Worm (Caenorhabditis elegans): ENCODE results near the gene C16C8.7.

The C16C8.7 gene

ce11 chrII:3447906-3448305, 12.0 kb downstream of the C16C8.7 start, which contains the start of gene C16C8.21:
Gene C16C8.21, plus strand, starts transcription at chrII:3448206.
- TF ChIP-seq pha-4 (tag; optimal IDR thresholded peaks at IDR 0.05) (no peak), nfya-1 (tag; optimal IDR thresholded peaks at IDR 0.05; ENCODE audit: insufficient read depth) (no peak), ceh-28 (tag; optimal IDR thresholded peaks at IDR 0.05) (no peak), ztf-4 (tag; optimal IDR thresholded peaks at IDR 0.05) (no peak), lsy-12 (tag; optimal IDR thresholded peaks at IDR 0.05) (no peak), aly-2 (tag; optimal IDR thresholded peaks at IDR 0.05) (no peak), nhr-77 (tag; optimal IDR thresholded peaks at IDR 0.05) (no peak)

ce11 chrII:3446647-3447046, 13.3 kb downstream of the C16C8.7 start, which contains the start of the genes C16C8.20 and gldi-6:
Gene C16C8.20, plus strand, starts transcription at chrII:3446947.
Gene gldi-6, plus strand, starts transcription at chrII:3446947.
- TF ChIP-seq nfya-1 (tag; optimal IDR thresholded peaks at IDR 0.05; ENCODE audit: insufficient read depth) (no peak), nhr-237 (tag; optimal IDR thresholded peaks at IDR 0.05) (no peak), mdl-1 (tag; optimal IDR thresholded peaks at IDR 0.05) (no peak), nhr-67 (tag; optimal IDR thresholded peaks at IDR 0.05) (no peak), elt-1 (tag; optimal IDR thresholded peaks at IDR 0.05) (no peak), nhr-25 (tag; optimal IDR thresholded peaks at IDR 0.05) (no peak), ceh-82 (tag; optimal IDR thresholded peaks at IDR 0.05) (no peak), snpc-4 (tag; optimal IDR thresholded peaks at IDR 0.05) (no peak), fkh-2 (tag; optimal IDR thresholded peaks at IDR 0.05) (no peak), lin-39 (tag; optimal IDR thresholded peaks at IDR 0.05) (no peak), elt-2 (tag; optimal IDR thresholded peaks at IDR 0.05) (no peak)

ce11 chrII:3445285-3445806, 14.6 kb downstream of the C16C8.7 start, which contains the start of the genes C16C8.5 and C16C8.16:
Gene C16C8.5, minus strand, starts transcription at chrII:3445385.
Gene C16C8.16, plus strand, starts transcription at chrII:3445756.
- TF ChIP-seq ceh-82 (tag; optimal IDR thresholded peaks at IDR 0.05) (no peak), mdl-1 (tag; optimal IDR thresholded peaks at IDR 0.05) (no peak)

ce11 chrII:3444280-3444679, 15.7 kb downstream of the C16C8.7 start, which contains the start of gene C16C8.4:
Gene C16C8.4, minus strand, starts transcription at chrII:3444380.
- TF ChIP-seq mdl-1 (tag; optimal IDR thresholded peaks at IDR 0.05) (no peak), elt-1 (tag; optimal IDR thresholded peaks at IDR 0.05) (no peak), lsy-12 (tag; optimal IDR thresholded peaks at IDR 0.05) (no peak), egl-27 (tag; optimal IDR thresholded peaks at IDR 0.05) (no peak), lin-15B (tag; optimal IDR thresholded peaks at IDR 0.05) (no peak), ceh-28 (tag; optimal IDR thresholded peaks at IDR 0.05) (no peak), zag-1 (tag; optimal IDR thresholded peaks at IDR 0.05) (no peak), unc-62 (GFP tag; optimal IDR thresholded peaks at IDR 0.05) (no peak), nhr-76 (tag; optimal IDR thresholded peaks at IDR 0.05) (no peak), R02D3.7 (tag; optimal IDR thresholded peaks at IDR 0.05) (no peak), nfya-1 (tag; optimal IDR thresholded peaks at IDR 0.05; ENCODE audit: insufficient read depth) (no peak)

ce11 chrII:3443154-3443553, 16.8 kb downstream of the C16C8.7 start, which contains the start of gene C16C8.22:
Gene C16C8.22, minus strand, starts transcription at chrII:3443254.
- no peak for TF ChIP-seq ceh-28 (tag; optimal IDR thresholded peaks at IDR 0.05)
- no peak for TF ChIP-seq elt-1 (tag; optimal IDR thresholded peaks at IDR 0.05)
- no peak for TF ChIP-seq ztf-4 (tag; optimal IDR thresholded peaks at IDR 0.05)
- TF ChIP-seq eor-1 (tag; optimal IDR thresholded peaks at IDR 0.05), result no peak
- no peak for TF ChIP-seq hmg-11 (tag; optimal IDR thresholded peaks at IDR 0.05)
- TF ChIP-seq pqm-1 (tag; optimal IDR thresholded peaks at IDR 0.05), result no peak
- no peak for TF ChIP-seq lin-39 (tag; optimal IDR thresholded peaks at IDR 0.05)
- no peak for TF ChIP-seq pha-4 (tag; optimal IDR thresholded peaks at IDR 0.05)
- no peak for TF ChIP-seq nfya-1 (tag; optimal IDR thresholded peaks at IDR 0.05; ENCODE audit: insufficient read depth)
- no peak for TF ChIP-seq daf-12 (tag; optimal IDR thresholded peaks at IDR 0.05)
- no peak for TF ChIP-seq aly-2 (tag; optimal IDR thresholded peaks at IDR 0.05)
- TF ChIP-seq nhr-67 (tag; optimal IDR thresholded peaks at IDR 0.05), result no peak

ce11 chrII:3441377-3441776, 18.6 kb downstream of the C16C8.7 start, which contains the start of gene C16C8.27:
Gene C16C8.27, plus strand, starts transcription at chrII:3441677.
- no peak for TF ChIP-seq mml-1 (tag; optimal IDR thresholded peaks at IDR 0.05)
- no peak for TF ChIP-seq pqm-1 (tag; optimal IDR thresholded peaks at IDR 0.05)
- no peak for TF ChIP-seq R02D3.7 (tag; optimal IDR thresholded peaks at IDR 0.05)
- TF ChIP-seq elt-3 (tag; optimal IDR thresholded peaks at IDR 0.05), result no peak
- TF ChIP-seq skn-1 (tag; optimal IDR thresholded peaks at IDR 0.05), result no peak
- TF ChIP-seq nhr-77 (tag; optimal IDR thresholded peaks at IDR 0.05), result no peak

Data from whole organism, L3 larva.